Fruit fly (Drosophila melanogaster): ENCODE measurements around the gene CG13043.

- no peak for TF ChIP-seq CG13204 (GFP tag; optimal IDR thresholded peaks at IDR 0.05)
- no peak for TF ChIP-seq Pif1B (GFP tag; optimal IDR thresholded peaks at IDR 0.05)
- TF ChIP-seq CG9948 (tag; optimal IDR thresholded peaks at IDR 0.05) = no peak
- peak; percentile 15 for TF ChIP-seq EcR (GFP tag; optimal IDR thresholded peaks at IDR 0.05)
- TF ChIP-seq CG12605 (GFP tag; IDR thresholded peaks at IDR 0.05) = no peak
- no peak for TF ChIP-seq CG34367 (tag; optimal IDR thresholded peaks at IDR 0.05)
Measured at dm6 chr3L:16261505-16261904, 44.2 kb downstream of the CG13043 start, which contains the start of gene CG34247.

Measured in whole organism, pupa.